Fruit fly (Drosophila melanogaster): ENCODE measurements around the gene robl37BC.
A peak's percentile ranks its signal among the peaks of the same experiment; 100 is the strongest.

robl37BC gene

DNA sequence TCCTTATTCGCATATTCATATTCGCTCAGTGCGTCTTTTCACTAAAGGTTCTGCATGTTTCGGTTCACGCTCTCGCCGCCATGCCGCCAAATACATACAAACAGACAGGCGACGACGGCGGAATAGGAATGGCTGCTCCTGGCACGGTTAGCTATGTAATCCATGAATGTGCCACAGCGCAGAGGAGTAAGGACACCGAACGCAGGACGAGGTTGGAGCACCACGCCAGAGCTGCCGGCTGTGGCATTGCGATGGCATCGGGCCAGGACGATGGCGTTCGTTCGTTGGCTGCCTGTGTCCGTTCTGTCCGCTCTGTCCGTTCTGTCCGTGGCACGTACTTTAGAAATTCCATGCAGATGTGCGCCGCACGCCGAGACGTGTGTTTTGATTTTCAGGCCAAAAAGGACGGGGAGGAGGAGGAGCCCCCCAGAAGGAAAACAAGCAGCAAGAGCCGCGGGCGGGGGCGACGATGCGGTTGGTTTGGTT, 4.3 kb downstream of the robl37BC start:
- peak; percentile 13 for TF ChIP-seq Vsx2 (GFP tag; optimal IDR thresholded peaks at IDR 0.05; ENCODE audit: partially characterized antibody)
- no peak for TF ChIP-seq sv (GFP tag; optimal IDR thresholded peaks at IDR 0.05)

DNA sequence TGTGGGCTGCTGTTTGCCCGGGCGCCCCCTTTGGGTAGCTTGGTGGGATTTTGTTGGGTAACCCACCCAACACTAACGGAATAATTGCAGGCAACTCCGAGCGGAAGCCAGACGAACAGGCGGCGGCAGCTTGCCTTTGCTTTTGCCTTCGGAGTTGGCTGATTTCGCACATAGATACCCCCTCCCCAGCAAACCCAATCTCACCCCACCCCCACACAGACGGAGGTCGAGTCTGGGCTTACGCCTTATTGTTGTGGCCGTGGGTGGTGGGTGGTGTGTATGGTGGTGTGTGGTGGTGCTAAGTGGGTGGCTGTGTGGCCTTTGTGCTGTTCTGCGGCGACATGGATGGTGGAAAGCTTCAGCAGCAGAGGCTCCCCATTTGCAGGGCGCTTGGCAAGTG, 5.0 kb downstream of the robl37BC start:
- no peak for TF ChIP-seq br (GFP tag; optimal IDR thresholded peaks at IDR 0.05)
- TF ChIP-seq Myc (optimal IDR thresholded peaks at IDR 0.05) = no peak
- no peak for TF ChIP-seq jim (GFP tag; optimal IDR thresholded peaks at IDR 0.05)
- no peak for TF ChIP-seq dl (GFP tag; optimal IDR thresholded peaks at IDR 0.05; ENCODE audit: insufficient read depth in 1 of 2, partially characterized antibody in 2 of 2)
- no peak for TF ChIP-seq pan (optimal IDR thresholded peaks at IDR 0.05)

DNA sequence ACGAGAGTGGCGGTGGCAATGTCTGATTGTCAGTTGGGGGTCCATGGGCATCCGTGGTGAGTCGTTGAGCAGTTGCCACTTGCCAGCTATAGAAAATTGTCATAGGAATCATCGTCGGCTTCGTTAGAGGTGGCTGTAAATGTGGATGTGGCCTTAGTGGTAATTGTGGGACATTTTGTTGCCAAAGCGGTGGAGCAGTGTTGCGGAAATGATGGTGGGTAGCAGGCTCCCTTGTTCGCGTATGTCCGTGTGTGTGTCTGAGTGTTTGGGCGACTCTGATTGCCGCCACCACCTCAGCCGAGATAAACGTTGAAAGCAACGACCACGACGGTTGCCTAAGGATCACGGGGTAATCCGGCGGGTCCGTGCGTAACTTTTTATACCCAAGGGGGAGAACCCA, 6.4 kb downstream of the robl37BC start:
- TF ChIP-seq N (GFP tag; optimal IDR thresholded peaks at IDR 0.05) = no peak
- TF ChIP-seq foxo (GFP tag; optimal IDR thresholded peaks at IDR 0.05) = no peak
- no peak for TF ChIP-seq HLH106 (tag; optimal IDR thresholded peaks at IDR 0.05)
- TF ChIP-seq Abd-B (GFP tag; optimal IDR thresholded peaks at IDR 0.05) = no peak
- no peak for TF ChIP-seq psq (GFP tag; optimal IDR thresholded peaks at IDR 0.05)
- TF ChIP-seq rgr (GFP tag; optimal IDR thresholded peaks at IDR 0.05) = no peak
- TF ChIP-seq brk (GFP tag; optimal IDR thresholded peaks at IDR 0.05) = no peak
- no peak for TF ChIP-seq dsf (GFP tag; optimal IDR thresholded peaks at IDR 0.05; ENCODE audit: borderline replicate concordance)
- TF ChIP-seq dmrt93B (GFP tag; optimal IDR thresholded peaks at IDR 0.05) = no peak
- TF ChIP-seq Mio (GFP tag; optimal IDR thresholded peaks at IDR 0.05) = no peak
- no peak for TF ChIP-seq jim (GFP tag; optimal IDR thresholded peaks at IDR 0.05)
- TF ChIP-seq Myc (optimal IDR thresholded peaks at IDR 0.05) = no peak
- no peak for TF ChIP-seq woc (GFP tag; optimal IDR thresholded peaks at IDR 0.05)
- TF ChIP-seq pan (optimal IDR thresholded peaks at IDR 0.05) = no peak
- no peak for TF ChIP-seq Hnf4 (GFP tag; optimal IDR thresholded peaks at IDR 0.05)
- TF ChIP-seq Hr83 (GFP tag; optimal IDR thresholded peaks at IDR 0.05; ENCODE audit: poor library complexity, severe bottlenecking) = no peak
- TF ChIP-seq usp (GFP tag; optimal IDR thresholded peaks at IDR 0.05) = no peak
- TF ChIP-seq br (GFP tag; optimal IDR thresholded peaks at IDR 0.05) = no peak

DNA sequence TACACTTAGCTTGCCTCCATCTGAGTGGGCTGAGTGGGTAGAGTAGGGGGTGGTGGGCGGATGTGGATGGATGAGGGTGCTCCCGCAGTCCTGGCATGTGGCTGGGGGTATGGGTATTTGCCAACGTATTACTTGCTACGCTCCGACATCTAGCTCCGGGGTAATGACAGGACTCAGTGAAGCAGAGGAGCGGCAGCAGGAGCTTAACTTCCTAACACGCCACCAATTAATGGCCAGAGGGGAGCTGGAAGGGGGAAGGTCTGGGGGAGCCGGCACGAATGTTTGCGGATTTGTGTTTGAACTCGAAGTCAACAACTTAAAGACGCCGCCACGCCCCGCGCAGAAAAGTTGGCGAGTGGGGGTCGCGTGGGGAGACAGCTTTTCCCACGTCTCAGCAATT, 7.6 kb downstream of the robl37BC start:
- TF ChIP-seq usp (GFP tag; optimal IDR thresholded peaks at IDR 0.05) (no peak), foxo (GFP tag; optimal IDR thresholded peaks at IDR 0.05) (no peak), HLH106 (tag; optimal IDR thresholded peaks at IDR 0.05) (no peak), Hnf4 (GFP tag; optimal IDR thresholded peaks at IDR 0.05) (no peak), lola (GFP tag; optimal IDR thresholded peaks at IDR 0.05) (no peak), dmrt93B (GFP tag; optimal IDR thresholded peaks at IDR 0.05) (no peak), CG9705 (GFP tag; optimal IDR thresholded peaks at IDR 0.05) (no peak), Sp1 (GFP tag; optimal IDR thresholded peaks at IDR 0.05) (no peak)

DNA sequence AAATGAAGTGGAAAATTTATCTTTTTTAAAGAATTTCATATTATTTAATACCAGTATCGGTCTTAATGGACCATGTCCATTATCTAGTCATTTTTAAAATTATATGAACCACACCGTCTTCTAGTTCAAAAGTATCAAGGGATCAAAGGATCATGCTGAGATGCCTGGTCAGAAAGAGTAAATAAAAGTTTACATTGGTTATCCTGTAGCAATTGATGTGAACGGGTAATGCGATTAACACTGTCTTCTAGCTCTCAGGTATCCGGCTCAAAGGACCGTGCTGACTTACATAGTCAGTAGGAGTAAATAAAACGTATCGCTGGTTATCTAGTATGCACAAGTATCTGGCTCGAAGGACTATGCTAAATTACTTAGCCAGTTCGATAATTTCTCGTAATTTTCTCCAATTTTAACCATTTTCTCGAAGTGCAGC, 8.5 kb downstream of the robl37BC start:
- TF ChIP-seq Jra (GFP tag; optimal IDR thresholded peaks at IDR 0.05) (no peak), foxo (GFP tag; optimal IDR thresholded peaks at IDR 0.05) (peak in 1 of 2 experiments; percentile 6), Hr83 (GFP tag; optimal IDR thresholded peaks at IDR 0.05; ENCODE audit: poor library complexity, severe bottlenecking) (no peak)

DNA sequence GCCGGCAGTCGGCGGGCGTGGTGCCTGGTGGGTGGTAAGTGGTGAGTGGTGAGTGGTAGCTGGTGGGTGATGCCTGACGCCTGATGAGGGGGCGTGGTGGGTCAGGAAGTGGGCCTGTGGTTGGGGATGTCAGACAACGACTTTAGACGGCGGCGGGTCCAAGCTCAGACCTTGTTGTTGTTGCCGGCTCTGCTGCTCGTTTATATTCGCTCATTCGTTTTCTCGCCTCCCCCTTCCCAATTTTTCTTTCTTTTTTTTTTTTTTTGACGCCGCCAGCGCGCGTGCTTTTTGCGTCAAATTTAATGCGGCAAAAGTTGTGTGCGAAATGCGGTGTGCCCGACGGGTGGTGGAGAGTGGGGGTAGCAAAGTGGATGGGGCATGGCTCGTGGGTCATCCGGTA, 9.0 kb downstream of the robl37BC start:
- TF ChIP-seq tai (GFP tag; optimal IDR thresholded peaks at IDR 0.05) (no peak), psq (GFP tag; optimal IDR thresholded peaks at IDR 0.05) (no peak)

DNA sequence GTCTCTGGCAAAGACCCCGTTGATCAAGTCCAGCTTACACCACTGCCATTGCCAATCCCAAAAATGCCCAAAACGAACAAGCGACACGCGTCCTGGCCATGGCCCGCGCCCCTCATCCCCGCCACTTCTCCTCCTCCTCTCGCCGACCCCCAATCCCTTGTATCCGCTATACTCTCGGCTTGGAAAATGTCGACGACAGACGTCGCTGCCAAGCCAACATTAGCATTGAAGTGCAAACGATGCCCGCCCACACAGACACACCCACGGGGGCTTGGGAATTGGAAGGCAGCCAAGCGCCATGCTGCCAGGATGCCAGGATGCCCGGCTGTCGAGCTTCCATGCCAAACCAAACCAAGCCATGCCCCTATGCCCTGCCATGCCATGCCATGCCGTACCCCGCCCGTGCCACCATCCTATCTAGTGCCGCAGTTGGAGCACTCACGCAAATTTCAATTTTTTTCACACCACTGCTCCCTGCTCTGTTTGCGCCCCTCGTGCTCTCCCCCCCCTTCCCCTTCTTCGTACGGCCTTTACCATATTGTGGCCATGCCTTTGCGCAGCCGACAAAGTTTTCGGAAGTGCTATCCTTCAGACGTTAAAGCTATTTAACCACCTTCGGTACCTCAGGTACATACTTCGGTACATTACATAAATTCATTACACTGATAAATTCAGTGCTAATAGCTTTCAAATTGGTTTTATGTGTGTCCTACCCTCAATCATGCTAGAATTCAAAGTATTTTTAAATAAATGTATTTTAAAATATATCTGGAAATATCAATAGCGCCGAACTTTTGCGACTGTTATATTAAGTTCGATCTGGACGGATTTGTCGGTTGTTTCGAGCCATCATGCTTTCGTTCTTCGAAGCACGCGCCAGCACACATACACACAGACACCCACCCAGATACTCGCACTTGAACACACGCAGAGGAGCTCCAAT, 10.9 kb downstream of the robl37BC start:
- TF ChIP-seq brk (GFP tag; optimal IDR thresholded peaks at IDR 0.05) (peak; percentile 16), dl (GFP tag; optimal IDR thresholded peaks at IDR 0.05; ENCODE audit: insufficient read depth in 1 of 2, partially characterized antibody in 2 of 2) (no peak), CrebA (GFP tag; optimal IDR thresholded peaks at IDR 0.05; ENCODE audit: borderline replicate concordance) (peak; percentile 47), dmrt93B (GFP tag; optimal IDR thresholded peaks at IDR 0.05) (peak; percentile 75), sv (GFP tag; optimal IDR thresholded peaks at IDR 0.05) (peak; percentile 50), tai (GFP tag; optimal IDR thresholded peaks at IDR 0.05) (no peak), OdsH (GFP tag; optimal IDR thresholded peaks at IDR 0.05) (peak; percentile 81), fru (GFP tag; optimal IDR thresholded peaks at IDR 0.05) (peak; percentile 82), ey (GFP tag; optimal IDR thresholded peaks at IDR 0.05) (peak; percentile 62), dsf (GFP tag; optimal IDR thresholded peaks at IDR 0.05; ENCODE audit: borderline replicate concordance) (no peak), h (GFP tag; optimal IDR thresholded peaks at IDR 0.05) (peak; percentile 87), Sp1 (GFP tag; optimal IDR thresholded peaks at IDR 0.05) (peak; percentile 91), GATAd (GFP tag; optimal IDR thresholded peaks at IDR 0.05) (no peak), Mio (GFP tag; optimal IDR thresholded peaks at IDR 0.05) (no peak), Dfd (GFP tag; optimal IDR thresholded peaks at IDR 0.05) (no peak), usp (GFP tag; optimal IDR thresholded peaks at IDR 0.05) (no peak), Jra (GFP tag; optimal IDR thresholded peaks at IDR 0.05) (no peak), Hnf4 (GFP tag; optimal IDR thresholded peaks at IDR 0.05) (peak; percentile 16), Dif (GFP tag; optimal IDR thresholded peaks at IDR 0.05; ENCODE audit: partially characterized antibody) (no peak), psq (GFP tag; optimal IDR thresholded peaks at IDR 0.05) (peak; percentile 64), Abd-B (GFP tag; optimal IDR thresholded peaks at IDR 0.05) (no peak)
